Worm (Caenorhabditis elegans) whole organism, L2 larva: ENCODE measurements around the gene F47D12.3.

Source experiments
- F13H6.1 ChIP-seq: sonication (generic microtip); optimal IDR thresholded peaks from 2 replicates; lab custom pipeline; 2016; ENCODE audit warnings: missing genetic modification characterization, missing compliant biosample characterization
- R02D3.7 ChIP-seq: fragments of 150-350 bp; optimal IDR thresholded peaks from 2 replicates; lab custom pipeline; 2014; ENCODE audit warnings: missing biosample characterization, missing genetic modification characterization
- egl-27 ChIP-seq: sonication (generic microtip); optimal IDR thresholded peaks from 3 replicates; lab custom pipeline; 2017; ENCODE audit warnings: missing biosample characterization, missing genetic modification reagents, missing genetic modification characterization
- mab-5 ChIP-seq: fragments of 150-350 bp; optimal IDR thresholded peaks from 2 replicates; lab custom pipeline; 2014; ENCODE audit warnings: missing biosample characterization, missing genetic modification characterization
- nhr-12 ChIP-seq: fragments of 150-350 bp; optimal IDR thresholded peaks from 2 replicates; lab custom pipeline; 2014; ENCODE audit warnings: missing biosample characterization, missing genetic modification characterization
- nhr-77 ChIP-seq: fragments of 150-350 bp; optimal IDR thresholded peaks from 2 replicates; lab custom pipeline; 2014; ENCODE audit warnings: missing biosample characterization, missing genetic modification characterization
- unc-39 ChIP-seq: fragments of 150-350 bp; optimal IDR thresholded peaks from 2 replicates; lab custom pipeline; 2014; ENCODE audit warnings: missing biosample characterization, missing genetic modification characterization
- unc-55 ChIP-seq: fragments of 150-350 bp; sonication (generic microtip); optimal IDR thresholded peaks from 3 replicates; lab custom pipeline; 2014; ENCODE audit warnings: missing biosample characterization, missing genetic modification reagents, missing genetic modification characterization
- unc-62 ChIP-seq: fragments of 150-350 bp; optimal IDR thresholded peaks from 2 replicates; lab custom pipeline; 2014; ENCODE audit warnings: missing biosample characterization, missing genetic modification reagents, missing genetic modification characterization

ce11 chrIII:6331211-6331782 lies 33.0 kb downstream of the F47D12.3 start, which contains the start of gene C56G2.4:
- TF ChIP-seq nhr-77 (tag; lab: Kevin White, UChicago) (no peak), F13H6.1 (tag; lab: Kevin White, UChicago) (no peak), unc-62 (GFP tag; lab: Kevin White, UChicago) (no peak), nhr-12 (tag; lab: Kevin White, UChicago) (no peak), egl-27 (no peak), unc-55 (GFP tag; lab: Kevin White, UChicago) (no peak), mab-5 (no peak), unc-39 (no peak), R02D3.7 (tag; lab: Kevin White, UChicago) (no peak)
